Fruit fly (Drosophila melanogaster): ENCODE data around the gene Or98b.

Gene Or98b

dm6 chr3R:28335462-28335998 lies 16.5 kb upstream of the Or98b start (continued):
- TF ChIP-seq da (GFP tag; optimal IDR thresholded peaks at IDR 0.05): peak; percentile 31
- TF ChIP-seq btn (GFP tag; optimal IDR thresholded peaks at IDR 0.05): peak; percentile 54
- no peak for TF ChIP-seq psq (GFP tag; optimal IDR thresholded peaks at IDR 0.05)
- TF ChIP-seq ap (GFP tag; IDR thresholded peaks at IDR 0.05): peak; percentile 45
- peak; percentile 51 for TF ChIP-seq CG18619 (GFP tag; optimal IDR thresholded peaks at IDR 0.05)
- peak; percentile 59 for TF ChIP-seq CG6683 (GFP tag; optimal IDR thresholded peaks at IDR 0.05)
- peak; percentile 59; the same call in 1 of the 3 replicates for TF ChIP-seq CG6791 (GFP tag; IDR thresholded peaks at IDR 0.05; ENCODE audit: partially characterized antibody)
- TF ChIP-seq trh (GFP tag; optimal IDR thresholded peaks at IDR 0.05): no peak
- TF ChIP-seq Bgb (GFP tag; IDR thresholded peaks at IDR 0.05; ENCODE audit: partially characterized antibody): peak; percentile 39; the same call in 1 of the 2 replicates
- TF ChIP-seq Sox102F (GFP tag; optimal IDR thresholded peaks at IDR 0.05): peak; percentile 59
- TF ChIP-seq CG9932 (GFP tag; IDR thresholded peaks at IDR 0.05): peak; percentile 61
- peak; percentile 20 for TF ChIP-seq CG14965 (GFP tag; optimal IDR thresholded peaks at IDR 0.05; ENCODE audit: borderline replicate concordance)
- peak; percentile 79 for TF ChIP-seq row (GFP tag; IDR thresholded peaks at IDR 0.05)
- TF ChIP-seq pita (GFP tag; optimal IDR thresholded peaks at IDR 0.05): no peak
- peak; percentile 44; the same call in 1 of the 2 replicates for TF ChIP-seq sens-2 (GFP tag; IDR thresholded peaks at IDR 0.05)
- peak; percentile 91 for TF ChIP-seq CG1603 (tag; optimal IDR thresholded peaks at IDR 0.05)
- peak; percentile 85 for TF ChIP-seq chn (GFP tag; optimal IDR thresholded peaks at IDR 0.05)
- TF ChIP-seq HmgZ (tag; optimal IDR thresholded peaks at IDR 0.05): peak; percentile 80
- peak; percentile 62 for TF ChIP-seq dmrt99B (tag; optimal IDR thresholded peaks at IDR 0.05)
- TF ChIP-seq CG7987 (GFP tag; optimal IDR thresholded peaks at IDR 0.05): peak; percentile 57
- TF ChIP-seq cas (GFP tag; IDR thresholded peaks at IDR 0.05): 0 out of 2 replicates have a peak, but pooled peaks have one; percentile 30
- TF ChIP-seq CG12071 (GFP tag; optimal IDR thresholded peaks at IDR 0.05): peak; percentile 53
- no peak for TF ChIP-seq Dfd (GFP tag; optimal IDR thresholded peaks at IDR 0.05)
- peak; percentile 56 for TF ChIP-seq D19B (GFP tag; optimal IDR thresholded peaks at IDR 0.05)
- peak in 1 of 2 experiments; percentile 41 for TF ChIP-seq eve (GFP tag; optimal IDR thresholded peaks at IDR 0.05)
- TF ChIP-seq Mrtf (GFP tag; IDR thresholded peaks at IDR 0.05): 0 out of 3 replicates have a peak, but pooled peaks have one; percentile 8
- TF ChIP-seq hth (optimal IDR thresholded peaks at IDR 0.05): no peak
- TF ChIP-seq CG14050 (GFP tag; IDR thresholded peaks at IDR 0.05): peak; percentile 28; the same call in 1 of the 3 replicates
- TF ChIP-seq CG11695 (GFP tag; IDR thresholded peaks at IDR 0.05): peak; percentile 71
- TF ChIP-seq Awh (GFP tag; IDR thresholded peaks at IDR 0.05): no peak
- peak; percentile 39; the same call in 1 of the 2 replicates for TF ChIP-seq Rx (GFP tag; IDR thresholded peaks at IDR 0.05)
- peak; percentile 15; the same call in 1 of the 2 replicates for TF ChIP-seq CG13287 (GFP tag; IDR thresholded peaks at IDR 0.05; ENCODE audit: partially characterized antibody)
- peak; percentile 55 for TF ChIP-seq CG10959 (GFP tag; IDR thresholded peaks at IDR 0.05)
- TF ChIP-seq CG9817 (tag; optimal IDR thresholded peaks at IDR 0.05): peak; percentile 60
- peak; percentile 70 for TF ChIP-seq Hr3 (GFP tag; optimal IDR thresholded peaks at IDR 0.05)
- TF ChIP-seq GATAe (GFP tag; conservative IDR thresholded peaks at IDR 0.05): no peak
- TF ChIP-seq dan (GFP tag; IDR thresholded peaks at IDR 0.05): peak; percentile 38; the same call in 1 of the 2 replicates
- no peak for TF ChIP-seq CG14667 (GFP tag; IDR thresholded peaks at IDR 0.05)
- TF ChIP-seq CG10543 (GFP tag; optimal IDR thresholded peaks at IDR 0.05): peak; percentile 87
- peak; percentile 90 for TF ChIP-seq CG3281 (GFP tag; optimal IDR thresholded peaks at IDR 0.05)
- no peak for TF ChIP-seq Tbp (GFP tag; optimal IDR thresholded peaks at IDR 0.05)
- TF ChIP-seq CG2712 (tag; optimal IDR thresholded peaks at IDR 0.05): peak; percentile 79
- TF ChIP-seq klu (GFP tag; IDR thresholded peaks at IDR 0.05): 0 out of 2 replicates have a peak, but pooled peaks have one; percentile 45
- TF ChIP-seq Dek (tag; optimal IDR thresholded peaks at IDR 0.05): peak; percentile 70
- peak; percentile 50 for TF ChIP-seq slou (GFP tag; optimal IDR thresholded peaks at IDR 0.05)
- TF ChIP-seq CG13424 (tag; optimal IDR thresholded peaks at IDR 0.05): peak; percentile 78
- TF ChIP-seq CG17328 (GFP tag; IDR thresholded peaks at IDR 0.05): peak; percentile 61; the same call in 1 of the 2 replicates
- peak; percentile 39 for TF ChIP-seq ewg (GFP tag; optimal IDR thresholded peaks at IDR 0.05)
- peak; percentile 72 for TF ChIP-seq CG14014 (GFP tag; IDR thresholded peaks at IDR 0.05)
- peak; percentile 72; the same call in 2 of the 3 replicates for TF ChIP-seq dysf (GFP tag; IDR thresholded peaks at IDR 0.05)
